Worm (Caenorhabditis elegans): Measurements from ENCODE around the gene ins-10.

DNA sequence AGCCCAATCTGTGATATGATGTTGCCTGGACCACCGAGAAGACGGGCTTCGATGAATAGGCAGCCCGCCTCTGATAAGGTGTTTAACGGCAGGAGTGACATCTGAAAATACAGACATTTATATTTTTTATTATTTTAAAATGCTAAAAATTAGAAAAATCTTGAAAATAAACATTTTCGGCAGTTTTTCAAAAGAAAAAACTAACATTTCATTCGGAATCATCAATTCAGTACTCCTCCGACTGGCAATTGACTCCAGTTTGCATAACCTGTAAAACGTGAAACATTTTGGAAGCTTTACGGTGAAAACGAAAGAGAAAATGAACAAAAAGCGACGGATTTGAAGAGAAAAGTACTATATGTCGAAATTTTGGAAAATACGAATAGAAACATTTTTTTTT is 27.9 kb upstream of the ins-10 start, which contains the start of gene ric-7:
- TF ChIP-seq ztf-11 (tag; optimal IDR thresholded peaks at IDR 0.05) (no peak), nhr-77 (tag; optimal IDR thresholded peaks at IDR 0.05) (no peak), ama-1 (optimal IDR thresholded peaks at IDR 0.05) (no peak), R02D3.7 (tag; optimal IDR thresholded peaks at IDR 0.05) (no peak), daf-12 (tag; optimal IDR thresholded peaks at IDR 0.05) (no peak), nhr-6 (tag; optimal IDR thresholded peaks at IDR 0.05) (no peak), nhr-42 (GFP tag; IDR thresholded peaks at IDR 0.05) (no peak)

Measured in whole organism, L4 larva.